Worm (Caenorhabditis elegans): Measurements from ENCODE around the gene str-89.
A peak's percentile ranks its signal among the peaks of the same experiment; 100 is the strongest.

str-89 gene

ce11 chrV:17714330-17714729, 45.7 kb downstream of the str-89 start, which contains the start of gene twk-33 (continued):
- no peak for TF ChIP-seq ces-1 (GFP tag; optimal IDR thresholded peaks at IDR 0.05)
- peak; percentile 14 for TF ChIP-seq cey-2 (tag; optimal IDR thresholded peaks at IDR 0.05; ENCODE audit: borderline replicate concordance, insufficient read depth)
- TF ChIP-seq lim-7 (GFP tag; IDR thresholded peaks at IDR 0.05), result no peak
- no peak for TF ChIP-seq lin-13 (GFP tag; optimal IDR thresholded peaks at IDR 0.05)
- TF ChIP-seq ceh-82 (tag; optimal IDR thresholded peaks at IDR 0.05), result no peak
- no peak for TF ChIP-seq aly-2 (tag; optimal IDR thresholded peaks at IDR 0.05)
- TF ChIP-seq sdz-12 (GFP tag; optimal IDR thresholded peaks at IDR 0.05), result no peak
- TF ChIP-seq T26A8.4 (GFP tag; IDR thresholded peaks at IDR 0.05), result no peak
- peak; percentile 62 for TF ChIP-seq hlh-11 (tag; optimal IDR thresholded peaks at IDR 0.05)
- no peak for TF ChIP-seq mes-2 (tag; optimal IDR thresholded peaks at IDR 0.05; ENCODE audit: poor library complexity, severe bottlenecking)
- TF ChIP-seq ztf-11 (tag; optimal IDR thresholded peaks at IDR 0.05), result no peak
- TF ChIP-seq lsy-2 (tag; optimal IDR thresholded peaks at IDR 0.05), result no peak
- no peak for TF ChIP-seq hlh-30 (tag; optimal IDR thresholded peaks at IDR 0.05; ENCODE audit: insufficient read depth)
- no peak for TF ChIP-seq daf-16 (GFP tag; optimal IDR thresholded peaks at IDR 0.05)
- peak; percentile 63 for TF ChIP-seq daf-16 (tag; optimal IDR thresholded peaks at IDR 0.05)
- TF ChIP-seq pqm-1 (tag; optimal IDR thresholded peaks at IDR 0.05), result peak; percentile 99
- no peak for TF ChIP-seq tag-97 (GFP tag; IDR thresholded peaks at IDR 0.05)
- TF ChIP-seq lin-15B (tag; optimal IDR thresholded peaks at IDR 0.05), result no peak
- no peak for TF ChIP-seq arid-1 (GFP tag; conservative IDR thresholded peaks at IDR 0.05)
- no peak for TF ChIP-seq attf-4 (tag; optimal IDR thresholded peaks at IDR 0.05)
- TF ChIP-seq Y5F2A.4 (GFP tag; optimal IDR thresholded peaks at IDR 0.05), result no peak
- TF ChIP-seq lin-1 (GFP tag; IDR thresholded peaks at IDR 0.05), result peak; percentile 33; the same call in 1 of the 2 replicates
- no peak for TF ChIP-seq ZK546.5 (tag; optimal IDR thresholded peaks at IDR 0.05)
- no peak for TF ChIP-seq lin-29 (GFP tag; IDR thresholded peaks at IDR 0.05)
- TF ChIP-seq pha-4 (GFP tag; IDR thresholded peaks at IDR 0.05), result no peak
- TF ChIP-seq pha-4 (tag; optimal IDR thresholded peaks at IDR 0.05), result no peak
- no peak for TF ChIP-seq ztf-7 (tag; optimal IDR thresholded peaks at IDR 0.05)
- TF ChIP-seq nhr-41 (GFP tag; IDR thresholded peaks at IDR 0.05), result no peak
- TF ChIP-seq mxl-2 (GFP tag; conservative IDR thresholded peaks at IDR 0.05), result no peak
- no peak for TF ChIP-seq skn-1 (tag; optimal IDR thresholded peaks at IDR 0.05)
- TF ChIP-seq php-3 (GFP tag; IDR thresholded peaks at IDR 0.05), result peak; percentile 61; the same call in 1 of the 2 replicates
- TF ChIP-seq madf-5 (GFP tag; IDR thresholded peaks at IDR 0.05), result no peak
- TF ChIP-seq unc-130 (GFP tag; optimal IDR thresholded peaks at IDR 0.05), result no peak

ce11 chrV:17718647-17719046, 50.0 kb downstream of the str-89 start, which contains the start of gene str-77:
TSS of gene str-77 (plus strand) at chrV:17718947.
- TF ChIP-seq duxl-1 (tag; optimal IDR thresholded peaks at IDR 0.05; ENCODE audit: poor library complexity) (no peak), daf-19 (GFP tag; conservative IDR thresholded peaks at IDR 0.05) (no peak), nhr-11 (tag; optimal IDR thresholded peaks at IDR 0.05) (no peak)
